Fruit fly (Drosophila melanogaster): ENCODE measurements around the gene pll.

DNA sequence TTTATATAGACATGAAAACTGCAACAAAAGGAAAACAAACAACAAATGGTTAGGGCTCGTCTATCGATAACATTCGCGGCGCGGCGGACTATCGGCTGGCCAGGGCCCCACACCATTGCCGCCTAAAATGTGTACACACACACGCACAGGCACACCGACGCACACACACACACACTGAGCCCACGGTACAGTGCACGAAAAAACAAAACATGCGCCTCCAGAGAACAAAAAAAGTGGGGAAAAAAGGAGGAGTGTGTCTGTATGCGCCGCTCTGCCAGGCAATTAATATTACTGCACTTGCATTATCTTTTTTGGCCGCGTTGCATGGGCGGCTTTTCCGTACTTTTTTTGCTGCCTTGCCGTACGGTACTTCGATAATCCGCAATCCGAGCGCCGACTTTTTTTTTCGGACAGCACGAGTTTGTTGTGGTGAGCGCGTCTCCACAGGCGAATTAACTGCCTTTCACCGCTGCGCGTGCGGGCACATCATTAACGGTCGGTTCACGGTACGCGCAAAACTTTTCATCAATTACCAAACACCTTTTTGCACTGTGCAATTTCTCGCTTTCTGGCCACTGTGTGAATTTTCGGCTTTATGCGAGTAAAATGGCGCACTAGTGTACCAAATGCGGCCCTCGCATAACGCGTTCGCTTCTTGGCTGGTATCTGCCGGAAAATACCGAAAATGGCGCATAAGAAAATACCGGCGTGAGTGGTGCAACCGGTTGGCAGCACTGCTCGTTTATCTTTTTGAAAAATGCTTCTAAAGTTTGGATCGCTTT is 10.6 kb upstream of the pll start, which contains the start of gene woc:
- TF ChIP-seq CG8478 (optimal IDR thresholded peaks at IDR 0.05) = no peak
- TF ChIP-seq CTCF (optimal IDR thresholded peaks at IDR 0.05) = peak; percentile 24 to 33

Measured in S2 (cell line).